Worm (Caenorhabditis elegans) whole organism, L1 larva: ENCODE results near the gene C50D2.10.

ENCODE experiments used
- C16A3.4 ChIP-seq: fragments of 150-350 bp; optimal IDR thresholded peaks from 2 replicates; lab custom pipeline; 2014; ENCODE audit warnings: missing biosample characterization, missing genetic modification characterization
- C34B4.2 ChIP-seq: sonication (generic microtip); optimal IDR thresholded peaks from 2 replicates; lab custom pipeline; 2017; ENCODE audit warnings: mild to moderate bottlenecking, missing genetic modification characterization, missing compliant biosample characterization
- aha-1 ChIP-seq: fragments of 150-350 bp; optimal IDR thresholded peaks from 2 replicates; lab custom pipeline; 2014; ENCODE audit warnings: missing biosample characterization, missing genetic modification characterization
- blmp-1 ChIP-seq: fragments of 150-350 bp; optimal IDR thresholded peaks from 2 replicates; lab custom pipeline; 2014; ENCODE audit warnings: missing biosample characterization, missing genetic modification characterization
- ceh-8 ChIP-seq: fragments of 200-800 bp; sonication (Bioruptor generic); optimal IDR thresholded peaks from 2 replicates; lab custom pipeline; 2018; ENCODE audit warnings: mild to moderate bottlenecking, missing genetic modification characterization, moderate library complexity, missing compliant biosample characterization
- ceh-90 ChIP-seq: sonication (generic microtip); optimal IDR thresholded peaks from 2 replicates; lab custom pipeline; 2016; ENCODE audit warnings: missing genetic modification characterization, missing compliant biosample characterization
- ces-1 ChIP-seq: fragments of 150-350 bp; optimal IDR thresholded peaks from 2 replicates; lab custom pipeline; 2014; ENCODE audit warnings: missing biosample characterization, missing genetic modification reagents, missing genetic modification characterization
- dpl-1 ChIP-seq, 3 experiments: fragments of 150-350 bp in 2 of 3; sonication (generic microtip) in 1 of 3; optimal IDR thresholded peaks; 2 replicates each; lab custom pipeline; 2014 to 2017; ENCODE audit warnings: missing biosample characterization in 3 of 3, missing genetic modification characterization in 3 of 3, missing genetic modification reagents in 3 of 3
- elt-2 ChIP-seq: sonication (generic microtip); optimal IDR thresholded peaks from 2 replicates; lab custom pipeline; 2016; ENCODE audit warnings: missing genetic modification characterization, mild to moderate bottlenecking, inconsistent platforms, missing compliant biosample characterization, missing genetic modification reagents
- fkh-10 ChIP-seq: sonication (generic microtip); optimal IDR thresholded peaks from 2 replicates; lab custom pipeline; 2017; ENCODE audit warnings: missing biosample characterization, missing genetic modification reagents, missing genetic modification characterization
- lin-14 ChIP-seq: fragments of 200-800 bp; sonication (Bioruptor generic); optimal IDR thresholded peaks from 2 replicates; lab custom pipeline; 2018; ENCODE audit warnings: mild to moderate bottlenecking, missing genetic modification characterization, moderate library complexity, missing compliant biosample characterization
- lin-15B ChIP-seq: fragments of 150-350 bp; sonication (generic microtip); optimal IDR thresholded peaks from 3 replicates; lab custom pipeline; 2014; ENCODE audit warnings: missing biosample characterization, missing genetic modification characterization
- lin-35 ChIP-seq, 2 experiments: fragments of 150-350 bp; optimal IDR thresholded peaks; 2 replicates each; lab custom pipeline; 2014; ENCODE audit warnings: missing biosample characterization in 2 of 2, missing genetic modification characterization in 2 of 2, missing genetic modification reagents in 2 of 2
- lin-39 ChIP-seq: fragments of 150-350 bp; optimal IDR thresholded peaks from 2 replicates; lab custom pipeline; 2014; ENCODE audit warnings: missing biosample characterization, missing genetic modification reagents, missing genetic modification characterization
- lir-3 ChIP-seq: sonication (generic microtip); optimal IDR thresholded peaks from 2 replicates; lab custom pipeline; 2016; ENCODE audit warnings: mild to moderate bottlenecking, missing genetic modification characterization, moderate library complexity, missing compliant biosample characterization; ENCODE audit not compliant: poor library complexity
- mab-9 ChIP-seq: fragments of 200-800 bp; sonication (Bioruptor generic); IDR thresholded peaks from 2 replicates; pipeline ENCODE4 v1.3.6; 2022; ENCODE audit warnings: missing genetic modification reagents, missing genetic modification characterization, missing compliant biosample characterization
- nhr-237 ChIP-seq: fragments of 150-350 bp; optimal IDR thresholded peaks from 2 replicates; lab custom pipeline; 2014; ENCODE audit warnings: missing biosample characterization, missing genetic modification characterization
- nhr-47 ChIP-seq: sonication (generic microtip); optimal IDR thresholded peaks from 2 replicates; lab custom pipeline; 2016; ENCODE audit warnings: mild to moderate bottlenecking, missing genetic modification characterization, moderate library complexity, missing compliant biosample characterization
- nhr-76 ChIP-seq: sonication (generic microtip); optimal IDR thresholded peaks from 2 replicates; lab custom pipeline; 2017; ENCODE audit warnings: missing biosample characterization, missing genetic modification characterization
- nhr-77 ChIP-seq: fragments of 150-350 bp; optimal IDR thresholded peaks from 2 replicates; lab custom pipeline; 2014; ENCODE audit warnings: missing biosample characterization, missing genetic modification characterization
- pax-3 ChIP-seq: fragments of 200-800 bp; sonication (Bioruptor generic); optimal IDR thresholded peaks from 2 replicates; lab custom pipeline; 2018; ENCODE audit warnings: mild to moderate bottlenecking, missing genetic modification characterization, moderate library complexity, missing compliant biosample characterization
- skn-1 ChIP-seq: fragments of 150-350 bp; optimal IDR thresholded peaks from 2 replicates; lab custom pipeline; 2014; ENCODE audit warnings: missing biosample characterization, missing genetic modification characterization
- snpc-4 ChIP-seq: fragments of 150-350 bp; optimal IDR thresholded peaks from 2 replicates; lab custom pipeline; 2014; ENCODE audit warnings: missing biosample characterization, missing genetic modification characterization
- unc-30 ChIP-seq: sonication (generic microtip); optimal IDR thresholded peaks from 2 replicates; lab custom pipeline; 2017; ENCODE audit warnings: missing biosample characterization, missing genetic modification characterization
- vab-15 ChIP-seq: sonication (generic microtip); optimal IDR thresholded peaks from 2 replicates; lab custom pipeline; 2017; ENCODE audit warnings: missing genotype, mild to moderate bottlenecking, missing genetic modification characterization, missing compliant biosample characterization
- xbp-1 ChIP-seq: sonication (generic microtip); optimal IDR thresholded peaks from 2 replicates; lab custom pipeline; 2016; ENCODE audit warnings: missing genetic modification characterization, missing compliant biosample characterization
- ztf-11 ChIP-seq, 2 experiments: sonication (generic microtip); optimal IDR thresholded peaks; 2 replicates each; lab custom pipeline; 2016 to 2017; ENCODE audit warnings: missing genetic modification characterization in 2 of 2, missing biosample characterization in 1 of 2, missing compliant biosample characterization in 1 of 2
- ztf-4 ChIP-seq: fragments of 150-350 bp; optimal IDR thresholded peaks from 2 replicates; lab custom pipeline; 2014; ENCODE audit warnings: missing biosample characterization, missing genetic modification characterization

C50D2.10 gene

ce11 chrII:66322-66721, 32.6 kb upstream of the C50D2.10 start (continued):
- TF ChIP-seq lin-35 (GFP tag; optimal IDR thresholded peaks at IDR 0.05; lab: Kevin White, UChicago) = peak in 1 of 2 experiments; percentile 62
- TF ChIP-seq, all 84 proteins: peak for 25

DNA sequence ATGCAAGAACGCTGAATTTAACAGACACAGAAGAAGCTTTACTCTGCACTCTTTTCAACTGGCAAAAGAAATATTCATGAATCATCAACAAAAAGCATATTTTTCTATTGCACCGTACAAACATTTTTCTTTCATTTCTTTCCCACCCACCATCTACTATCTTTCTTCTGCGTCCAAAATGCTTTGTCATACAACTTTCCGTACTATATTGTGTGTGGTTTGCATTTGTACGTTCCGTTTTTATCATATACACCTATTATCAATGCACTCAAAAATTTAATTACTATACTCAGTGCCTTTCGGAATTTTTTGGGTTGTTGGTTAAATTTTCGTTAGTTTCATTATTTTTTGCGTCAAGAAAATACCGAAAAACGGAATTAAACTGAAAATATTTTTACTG, 31.3 kb upstream of the C50D2.10 start:
- TF ChIP-seq dpl-1 (GFP tag; optimal IDR thresholded peaks at IDR 0.05; lab: Kevin White, UChicago) = no peak
- TF ChIP-seq C34B4.2 (tag; lab: Kevin White, UChicago) = no peak
- TF ChIP-seq nhr-237 (tag; lab: Kevin White, UChicago) = no peak
- TF ChIP-seq ceh-90 (tag; lab: Kevin White, UChicago) = no peak
- TF ChIP-seq nhr-77 (tag; lab: Kevin White, UChicago) = no peak
- no peak for TF ChIP-seq nhr-47 (tag; lab: Kevin White, UChicago)
- no peak for TF ChIP-seq skn-1
- TF ChIP-seq, all 84 proteins: peak for 0

DNA sequence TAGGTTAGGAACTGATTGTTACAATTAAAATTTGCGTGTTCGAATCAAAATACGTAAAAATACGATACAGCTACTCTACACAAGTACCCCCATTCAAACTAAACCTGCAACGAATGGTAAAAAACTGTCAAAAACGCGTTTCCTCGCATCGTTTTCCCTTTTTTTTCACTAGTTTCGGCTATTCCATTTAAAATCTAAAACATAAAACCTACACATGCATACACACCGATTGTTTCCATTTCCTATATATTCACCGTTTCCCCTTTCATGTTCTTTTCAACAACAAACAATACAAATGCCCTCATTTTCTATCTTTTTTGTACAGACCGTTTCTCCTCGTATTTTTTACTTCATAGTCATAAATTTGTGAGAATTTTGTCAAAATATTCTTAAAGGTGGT, 30.2 kb upstream of the C50D2.10 start:
- TF ChIP-seq lin-15B (tag; lab: Kevin White, UChicago) (no peak), blmp-1 (peak; percentile 72)
- TF ChIP-seq, all 84 proteins: peak for 1

DNA sequence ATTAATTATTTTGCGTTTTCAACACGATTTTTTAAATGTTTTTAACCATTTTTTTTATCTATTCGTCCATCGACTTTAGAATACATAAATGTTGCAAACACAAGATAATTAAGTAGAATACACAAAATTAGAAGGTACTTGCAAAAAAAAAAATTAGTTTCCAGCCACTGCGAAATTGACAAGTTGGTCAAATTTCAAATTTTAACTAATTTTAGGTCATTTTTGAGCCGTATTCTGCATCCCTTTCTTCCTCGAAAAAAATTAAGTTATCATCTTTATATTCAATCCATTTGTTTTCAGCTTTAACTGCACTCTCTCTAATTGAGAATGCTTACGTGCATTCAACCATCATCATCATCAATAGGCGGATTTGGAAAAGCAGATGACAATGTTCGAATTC, 29.6 kb upstream of the C50D2.10 start, which contains the start of gene egl-26:
egl-26 (plus strand) TSS at position 301 of the 400 bp plus-strand sequence.
- TF ChIP-seq C16A3.4 (tag; lab: Kevin White, UChicago) = no peak
- no peak for TF ChIP-seq lin-39
- no peak for TF ChIP-seq ztf-4
- no peak for TF ChIP-seq fkh-10 (GFP tag; lab: Kevin White, UChicago)
- TF ChIP-seq, all 84 proteins: peak for 0

- peak; percentile 61 for TF ChIP-seq lin-14
- TF ChIP-seq ztf-11 (tag; optimal IDR thresholded peaks at IDR 0.05; lab: Kevin White, UChicago) = no peak
- peak; percentile 59 for TF ChIP-seq ces-1 (GFP tag; lab: Kevin White, UChicago)
- peak; percentile 83 for TF ChIP-seq fkh-10 (GFP tag; lab: Kevin White, UChicago)
- peak; percentile 19 for TF ChIP-seq xbp-1 (tag; lab: Kevin White, UChicago)
- no peak for TF ChIP-seq lir-3 (tag; lab: Kevin White, UChicago)
These were observed 25.6 kb upstream of the C50D2.10 start for ce11 chrII:73329-73728.

- TF ChIP-seq nhr-237 (tag; lab: Kevin White, UChicago) = no peak
- TF ChIP-seq nhr-76 = no peak
- peak; percentile 50 for TF ChIP-seq ceh-8 (GFP tag; lab: Kevin White, UChicago)
- TF ChIP-seq nhr-77 (tag; lab: Kevin White, UChicago) = no peak
- no peak for TF ChIP-seq vab-15
- peak; percentile 33 for TF ChIP-seq lin-14
- TF ChIP-seq unc-30 (tag; lab: Kevin White, UChicago) = no peak
These were observed 25.0 kb upstream of the C50D2.10 start for ce11 chrII:73892-74291.

DNA sequence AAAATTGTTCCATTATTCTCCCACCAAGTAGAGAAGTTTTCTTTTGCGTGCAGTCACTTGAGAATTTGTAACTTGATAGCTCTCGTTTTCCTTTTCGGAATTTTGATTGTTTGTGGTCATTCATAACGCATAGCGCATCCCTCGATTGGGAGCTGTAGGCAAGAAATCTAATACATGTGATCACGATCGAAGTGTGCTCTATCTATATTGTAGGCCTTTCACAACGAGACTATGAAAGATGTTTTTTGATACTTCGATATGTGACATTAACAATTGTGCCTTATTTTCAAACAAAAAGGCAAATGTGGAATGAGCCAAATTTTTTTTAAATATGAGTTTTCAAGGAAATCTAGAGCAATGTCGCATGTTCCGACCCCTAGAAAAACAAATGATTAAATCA, 23.1 kb upstream of the C50D2.10 start:
- TF ChIP-seq lin-14 = no peak
- no peak for TF ChIP-seq fkh-10 (GFP tag; lab: Kevin White, UChicago)
- TF ChIP-seq aha-1 (tag; lab: Kevin White, UChicago) = no peak
- TF ChIP-seq snpc-4 (tag; lab: Kevin White, UChicago) = no peak
- TF ChIP-seq elt-2 (tag; lab: Kevin White, UChicago) = no peak
- TF ChIP-seq nhr-76 = no peak
- TF ChIP-seq mab-9 = no peak
- TF ChIP-seq C16A3.4 (tag; lab: Kevin White, UChicago) = no peak
- no peak for TF ChIP-seq ces-1 (GFP tag; lab: Kevin White, UChicago)
- TF ChIP-seq pax-3 (tag; lab: Kevin White, UChicago) = no peak
